Worm (Caenorhabditis elegans) whole organism, L4 larva: ENCODE data around the gene lron-7.

Experiments used
- ama-1 ChIP-seq: fragments of 150-350 bp; optimal IDR thresholded peaks from 2 replicates; lab custom pipeline; 2014; ENCODE audit warnings: inconsistent platforms, mixed read lengths
- attf-4 ChIP-seq: sonication (generic microtip); optimal IDR thresholded peaks from 3 replicates; lab custom pipeline; 2017; ENCODE audit warnings: missing biosample characterization, missing genetic modification characterization
- fos-1 ChIP-seq: fragments of 150-350 bp; optimal IDR thresholded peaks from 2 replicates; lab custom pipeline; 2014; ENCODE audit warnings: missing biosample characterization, missing genetic modification characterization
- nhr-11 ChIP-seq: fragments of 150-350 bp; optimal IDR thresholded peaks from 2 replicates; lab custom pipeline; 2014; ENCODE audit warnings: missing biosample characterization, missing genetic modification characterization

ce11 chrX:7283136-7283535 is 8.8 kb upstream of the lron-7 start:
- TF ChIP-seq attf-4 (tag; lab: Kevin White, UChicago) = no peak
- TF ChIP-seq nhr-11 (tag; lab: Kevin White, UChicago) = no peak
- no peak for TF ChIP-seq fos-1
- TF ChIP-seq ama-1 (lab: Kevin White, UChicago) = no peak
